Worm (Caenorhabditis elegans): Measurements from ENCODE around the gene F54D5.5.

The F54D5.5 gene

ce11 chrII:11545299-11545951, 21.4 kb downstream of the F54D5.5 start, which contains the start of gene dnj-13 (continued):
- TF ChIP-seq aly-2 (tag; optimal IDR thresholded peaks at IDR 0.05) (peak; percentile 74), nhr-85 (tag) (peak; percentile 98), isw-1 (GFP tag; IDR thresholded peaks at IDR 0.05) (peak; percentile 95), nhr-237 (tag; optimal IDR thresholded peaks at IDR 0.05) (peak; percentile 92), fkh-4 (tag; optimal IDR thresholded peaks at IDR 0.05; ENCODE audit: borderline replicate concordance) (peak; percentile 55), snpc-4 (tag; optimal IDR thresholded peaks at IDR 0.05) (peak; percentile 80), lsy-2 (tag; optimal IDR thresholded peaks at IDR 0.05) (peak; percentile 91), unc-62 (GFP tag; optimal IDR thresholded peaks at IDR 0.05) (no peak), rnt-1 (tag; optimal IDR thresholded peaks at IDR 0.05) (peak; percentile 88), nhr-20 (tag; optimal IDR thresholded peaks at IDR 0.05) (peak; percentile 99), ces-1 (GFP tag; optimal IDR thresholded peaks at IDR 0.05) (no peak), unc-130 (tag; optimal IDR thresholded peaks at IDR 0.05) (peak; percentile 81), elt-2 (tag; optimal IDR thresholded peaks at IDR 0.05) (peak; percentile 87), egl-27 (tag; optimal IDR thresholded peaks at IDR 0.05) (no peak), nhr-71 (tag; optimal IDR thresholded peaks at IDR 0.05) (peak; percentile 98), fos-1 (tag; optimal IDR thresholded peaks at IDR 0.05) (peak; percentile 85), nhr-28 (tag; optimal IDR thresholded peaks at IDR 0.05) (no peak), aha-1 (tag; optimal IDR thresholded peaks at IDR 0.05) (peak; percentile 80), dsc-1 (tag; optimal IDR thresholded peaks at IDR 0.05) (peak; percentile 99), tlp-1 (tag; optimal IDR thresholded peaks at IDR 0.05) (peak; percentile 45), mep-1 (tag; optimal IDR thresholded peaks at IDR 0.05) (peak; percentile 98), lir-3 (tag; optimal IDR thresholded peaks at IDR 0.05; ENCODE audit: poor library complexity) (peak; percentile 85), fkh-8 (tag; optimal IDR thresholded peaks at IDR 0.05) (peak; percentile 99), ztf-4 (tag; optimal IDR thresholded peaks at IDR 0.05) (peak; percentile 95), pag-3 (tag; optimal IDR thresholded peaks at IDR 0.05; ENCODE audit: borderline replicate concordance, insufficient read depth) (no peak), lin-13 (GFP tag; optimal IDR thresholded peaks at IDR 0.05) (peak; percentile 93), skn-1 (tag; optimal IDR thresholded peaks at IDR 0.05) (peak; percentile 93), alr-1 (tag; optimal IDR thresholded peaks at IDR 0.05; ENCODE audit: borderline replicate concordance) (no peak), nhr-11 (tag; optimal IDR thresholded peaks at IDR 0.05) (peak; percentile 78), mdl-1 (tag; optimal IDR thresholded peaks at IDR 0.05) (peak in 1 of 2 experiments; percentile 92), lin-39 (tag; optimal IDR thresholded peaks at IDR 0.05) (peak; percentile 77), sptf-1 (tag; optimal IDR thresholded peaks at IDR 0.05) (no peak), irx-1 (tag; optimal IDR thresholded peaks at IDR 0.05) (peak; percentile 93), mef-2 (tag; optimal IDR thresholded peaks at IDR 0.05) (peak; percentile 40), pqm-1 (tag; optimal IDR thresholded peaks at IDR 0.05) (no peak), nhr-19 (GFP tag; conservative IDR thresholded peaks at IDR 0.05) (peak; percentile 97), nhr-90 (tag; optimal IDR thresholded peaks at IDR 0.05; ENCODE audit: poor library complexity) (peak; percentile 98), blmp-1 (tag; optimal IDR thresholded peaks at IDR 0.05) (peak; percentile 87), zip-4 (GFP tag; optimal IDR thresholded peaks at IDR 0.05) (peak; percentile 93), tbx-2 (tag; optimal IDR thresholded peaks at IDR 0.05) (peak; percentile 95), C34B4.2 (tag; optimal IDR thresholded peaks at IDR 0.05) (peak; percentile 50), unc-98 (GFP tag; IDR thresholded peaks at IDR 0.05) (peak; percentile 50; the same call in 1 of the 2 replicates), sox-4 (tag; optimal IDR thresholded peaks at IDR 0.05) (peak; percentile 83), pax-3 (tag; optimal IDR thresholded peaks at IDR 0.05) (peak; percentile 95), sup-37 (GFP tag; optimal IDR thresholded peaks at IDR 0.05) (peak; percentile 87), elt-3 (tag; optimal IDR thresholded peaks at IDR 0.05) (peak in 3 of 6 experiments; percentile 79 to 93 (median 85))

Measured in whole organism, L1 larva.